Worm (Caenorhabditis elegans) whole organism, mixed stage, embryonic: ENCODE measurements around the gene sre-8.

Experiments used
- M03D4.4 ChIP-seq: sonication (generic microtip); optimal IDR thresholded peaks from 2 replicates; lab custom pipeline; 2017; ENCODE audit warnings: mild to moderate bottlenecking, missing genetic modification characterization, missing compliant biosample characterization
- bed-3 ChIP-seq: fragments of 200-800 bp; sonication (Bioruptor generic); optimal IDR thresholded peaks from 3 replicates; lab custom pipeline; 2018; ENCODE audit warnings: mild to moderate bottlenecking, missing genetic modification characterization, moderate library complexity, missing compliant biosample characterization
- blmp-1 ChIP-seq: fragments of 150-350 bp; optimal IDR thresholded peaks from 2 replicates; lab custom pipeline; 2014; ENCODE audit warnings: missing biosample characterization, missing genetic modification characterization
- ceh-39 ChIP-seq: fragments of 150-350 bp; optimal IDR thresholded peaks from 2 replicates; lab custom pipeline; 2014; ENCODE audit warnings: missing biosample characterization, missing genetic modification characterization
- ceh-83 ChIP-seq: fragments of 200-800 bp; sonication (Bioruptor generic); optimal IDR thresholded peaks from 2 replicates; lab custom pipeline; 2018; ENCODE audit warnings: mild to moderate bottlenecking, missing genetic modification characterization, missing compliant biosample characterization
- ces-1 ChIP-seq: fragments of 150-350 bp; optimal IDR thresholded peaks from 2 replicates; lab custom pipeline; 2014; ENCODE audit warnings: missing biosample characterization, missing genetic modification reagents, missing genetic modification characterization
- cnd-1 ChIP-seq: fragments of 200-800 bp; sonication (Bioruptor generic); optimal IDR thresholded peaks from 2 replicates; lab custom pipeline; 2018; ENCODE audit warnings: mild to moderate bottlenecking, missing genetic modification characterization, missing compliant biosample characterization
- drap-1 ChIP-seq: fragments of 200-800 bp; sonication (Bioruptor generic); optimal IDR thresholded peaks from 3 replicates; lab custom pipeline; 2018; ENCODE audit warnings: mild to moderate bottlenecking, missing genetic modification characterization, missing compliant biosample characterization
- elt-1 ChIP-seq: sonication (generic microtip); optimal IDR thresholded peaks from 2 replicates; lab custom pipeline; 2017; ENCODE audit warnings: missing genetic modification characterization, mild to moderate bottlenecking, missing compliant biosample characterization, antibody characterized with exemption, moderate library complexity, borderline replicate concordance; ENCODE audit not compliant: insufficient read depth
- flh-1 ChIP-seq: fragments of 200-800 bp; sonication (Bioruptor generic); optimal IDR thresholded peaks from 2 replicates; lab custom pipeline; 2018; ENCODE audit warnings: mild to moderate bottlenecking, missing genetic modification characterization, moderate library complexity, missing compliant biosample characterization
- ham-2 ChIP-seq: fragments of 200-800 bp; sonication (Bioruptor generic); optimal IDR thresholded peaks from 2 replicates; lab custom pipeline; 2018; ENCODE audit warnings: mild to moderate bottlenecking, missing genetic modification characterization, missing compliant biosample characterization
- hlh-1 ChIP-seq: fragments of 150-350 bp; optimal IDR thresholded peaks from 2 replicates; lab custom pipeline; 2014; ENCODE audit warnings: missing biosample characterization, missing genetic modification reagents, missing genetic modification characterization
- lin-13 ChIP-seq: fragments of 150-350 bp; optimal IDR thresholded peaks from 2 replicates; lab custom pipeline; 2014; ENCODE audit warnings: missing biosample characterization, missing genetic modification characterization
- lin-32 ChIP-seq: fragments of 200-800 bp; sonication (Bioruptor generic); optimal IDR thresholded peaks from 2 replicates; lab custom pipeline; 2018; ENCODE audit warnings: mild to moderate bottlenecking, missing genetic modification characterization, missing compliant biosample characterization
- lsy-2 ChIP-seq: fragments of 150-350 bp; optimal IDR thresholded peaks from 2 replicates; lab custom pipeline; 2014; ENCODE audit warnings: missing biosample characterization, missing genetic modification characterization
- mab-5 ChIP-seq: fragments of 150-350 bp; optimal IDR thresholded peaks from 2 replicates; lab custom pipeline; 2014; ENCODE audit warnings: missing biosample characterization, missing genetic modification characterization
- mep-1 ChIP-seq: fragments of 150-350 bp; optimal IDR thresholded peaks from 2 replicates; lab custom pipeline; 2017; ENCODE audit warnings: missing biosample characterization, missing genetic modification reagents, missing genetic modification characterization, inconsistent platforms
- mls-2 ChIP-seq: sonication (generic microtip); optimal IDR thresholded peaks from 2 replicates; lab custom pipeline; 2016; ENCODE audit warnings: mild to moderate bottlenecking, missing genetic modification characterization, moderate library complexity, missing compliant biosample characterization
- nhr-12 ChIP-seq: fragments of 150-350 bp; optimal IDR thresholded peaks from 2 replicates; lab custom pipeline; 2014; ENCODE audit warnings: missing biosample characterization, missing genetic modification characterization
- nhr-2 ChIP-seq: fragments of 150-350 bp; optimal IDR thresholded peaks from 2 replicates; lab custom pipeline; 2014; ENCODE audit warnings: missing biosample characterization, missing genetic modification characterization
- nhr-237 ChIP-seq: fragments of 150-350 bp; optimal IDR thresholded peaks from 2 replicates; lab custom pipeline; 2014; ENCODE audit warnings: missing biosample characterization, missing genetic modification characterization
- nhr-28 ChIP-seq: fragments of 150-350 bp; optimal IDR thresholded peaks from 2 replicates; lab custom pipeline; 2014; ENCODE audit warnings: missing biosample characterization, missing genetic modification characterization
- nhr-76 ChIP-seq: sonication (generic microtip); optimal IDR thresholded peaks from 2 replicates; lab custom pipeline; 2017; ENCODE audit warnings: missing biosample characterization, missing genetic modification characterization
- pha-4 ChIP-seq: fragments of 150-350 bp; optimal IDR thresholded peaks from 2 replicates; lab custom pipeline; 2018; ENCODE audit warnings: missing biosample characterization, missing genetic modification reagents, missing genetic modification characterization
- sem-2 ChIP-seq: fragments of 200-800 bp; sonication (Bioruptor generic); optimal IDR thresholded peaks from 2 replicates; lab custom pipeline; 2018; ENCODE audit warnings: mild to moderate bottlenecking, missing genetic modification characterization, missing compliant biosample characterization
- snpc-4 ChIP-seq: fragments of 150-350 bp; optimal IDR thresholded peaks from 2 replicates; lab custom pipeline; 2014; ENCODE audit warnings: missing biosample characterization, missing genetic modification characterization
- sptf-1 ChIP-seq: sonication (generic microtip); optimal IDR thresholded peaks from 2 replicates; lab custom pipeline; 2017; ENCODE audit warnings: mild to moderate bottlenecking, missing genetic modification characterization, moderate library complexity, missing compliant biosample characterization
- tbx-8 ChIP-seq: fragments of 200-800 bp; sonication (Bioruptor generic); optimal IDR thresholded peaks from 2 replicates; lab custom pipeline; 2018; ENCODE audit warnings: mild to moderate bottlenecking, missing genetic modification characterization, moderate library complexity, missing compliant biosample characterization
- unc-120 ChIP-seq: sonication (generic microtip); optimal IDR thresholded peaks from 2 replicates; lab custom pipeline; 2017; ENCODE audit warnings: missing genetic modification characterization, missing compliant biosample characterization; ENCODE audit not compliant: poor library complexity, severe bottlenecking
- unc-39 ChIP-seq: fragments of 150-350 bp; optimal IDR thresholded peaks from 2 replicates; lab custom pipeline; 2014; ENCODE audit warnings: missing biosample characterization, missing genetic modification characterization
- unc-62 ChIP-seq: fragments of 150-350 bp; optimal IDR thresholded peaks from 2 replicates; lab custom pipeline; 2014; ENCODE audit warnings: missing biosample characterization, missing genetic modification reagents, missing genetic modification characterization
- zip-8 ChIP-seq: fragments of 150-350 bp; optimal IDR thresholded peaks from 2 replicates; lab custom pipeline; 2014; ENCODE audit warnings: missing biosample characterization, missing genetic modification characterization
- ztf-11 ChIP-seq: fragments of 150-350 bp; optimal IDR thresholded peaks from 2 replicates; lab custom pipeline; 2014; ENCODE audit warnings: missing biosample characterization, missing genetic modification characterization

The sre-8 gene

DNA sequence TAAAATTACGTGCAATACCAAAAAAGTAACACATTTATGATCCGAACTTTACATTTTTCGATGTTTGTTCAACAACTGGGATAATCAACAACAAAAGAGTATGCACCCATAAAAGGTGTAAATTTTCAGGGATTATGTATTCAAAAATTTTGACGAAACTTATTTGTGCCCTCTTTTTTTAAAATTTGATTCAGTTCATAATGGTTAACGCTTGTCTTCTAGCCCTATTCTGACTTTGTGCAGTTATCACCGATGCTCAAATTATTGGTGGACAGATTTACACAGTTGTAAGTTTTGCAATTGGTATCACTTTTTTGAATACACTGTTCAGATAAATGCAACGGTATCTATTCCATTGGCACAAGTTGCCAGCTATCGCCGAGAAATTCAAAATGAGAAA is 8.3 kb upstream of the sre-8 start, which contains the start of gene K02E11.6:
Gene K02E11.6 (plus strand): TSS at position 149 of the 400 bp plus-strand sequence.
- TF ChIP-seq nhr-12 (tag; lab: Kevin White, UChicago) (no peak), mep-1 (tag; lab: Kevin White, UChicago) (no peak), lsy-2 (tag; lab: Kevin White, UChicago) (no peak), nhr-2 (tag; lab: Kevin White, UChicago) (no peak), tbx-8 (GFP tag; lab: Kevin White, UChicago) (no peak), lin-32 (no peak), zip-8 (no peak), nhr-237 (tag; lab: Kevin White, UChicago) (no peak), snpc-4 (tag; lab: Kevin White, UChicago) (no peak), sem-2 (GFP tag; lab: Kevin White, UChicago) (no peak), unc-120 (tag; lab: Kevin White, UChicago) (no peak), hlh-1 (no peak), elt-1 (tag; lab: Kevin White, UChicago) (no peak), ztf-11 (tag; lab: Kevin White, UChicago) (no peak), sptf-1 (tag; lab: Kevin White, UChicago) (no peak), unc-62 (GFP tag; lab: Kevin White, UChicago) (no peak), nhr-28 (tag; lab: Kevin White, UChicago) (no peak)

ce11 chrV:14252025-14252424 is 4.9 kb upstream of the sre-8 start, which contains the start of gene K02E11.5:
Gene K02E11.5 (plus strand): TSS chrV:14252325.
- TF ChIP-seq drap-1 (GFP tag; lab: Kevin White, UChicago), result no peak
- no peak for TF ChIP-seq cnd-1 (tag; lab: Kevin White, UChicago)
- TF ChIP-seq pha-4 (tag; lab: Kevin White, UChicago), result no peak
- TF ChIP-seq lsy-2 (tag; lab: Kevin White, UChicago), result no peak
- TF ChIP-seq lin-13 (tag; lab: Kevin White, UChicago), result no peak
- no peak for TF ChIP-seq mls-2 (tag; lab: Kevin White, UChicago)
- no peak for TF ChIP-seq M03D4.4 (tag; lab: Kevin White, UChicago)
- TF ChIP-seq sem-2 (GFP tag; lab: Kevin White, UChicago), result no peak
- no peak for TF ChIP-seq snpc-4 (tag; lab: Kevin White, UChicago)
- no peak for TF ChIP-seq mab-5 (tag; lab: Kevin White, UChicago)
- TF ChIP-seq ces-1 (GFP tag; lab: Kevin White, UChicago), result no peak
- no peak for TF ChIP-seq nhr-28 (tag; lab: Kevin White, UChicago)
- TF ChIP-seq nhr-237 (tag; lab: Kevin White, UChicago), result no peak
- TF ChIP-seq nhr-76 (tag; lab: Kevin White, UChicago), result no peak
- no peak for TF ChIP-seq hlh-1
- no peak for TF ChIP-seq sptf-1 (tag; lab: Kevin White, UChicago)
- TF ChIP-seq lin-32, result no peak

DNA sequence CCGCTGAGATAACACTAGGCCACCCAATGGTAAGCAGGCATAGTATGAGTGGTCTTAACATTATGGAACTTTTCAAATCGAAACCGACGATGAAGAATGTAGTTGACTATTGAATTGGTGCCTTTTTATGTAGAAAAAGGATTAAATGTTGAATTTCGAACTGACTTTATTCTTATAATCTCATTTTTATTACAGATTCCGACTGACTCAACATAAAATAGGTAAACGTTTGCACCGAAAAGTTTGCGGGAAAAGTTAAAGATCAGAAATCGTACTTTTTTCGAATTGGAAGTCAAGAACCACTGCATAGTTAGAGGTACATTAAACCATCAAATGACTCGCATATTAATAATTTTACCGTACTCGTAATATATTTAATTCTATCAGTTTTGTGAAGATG is 2.7 kb upstream of the sre-8 start, which contains the start of gene K02E11.7:
Gene K02E11.7 (minus strand): TSS at position 101 of the 400 bp plus-strand sequence.
- no peak for TF ChIP-seq ceh-83 (GFP tag; lab: Kevin White, UChicago)
- TF ChIP-seq ceh-39, result no peak
- TF ChIP-seq zip-8, result no peak
- TF ChIP-seq ztf-11 (tag; lab: Kevin White, UChicago), result no peak
- no peak for TF ChIP-seq blmp-1 (tag; lab: Kevin White, UChicago)
- no peak for TF ChIP-seq hlh-1
- TF ChIP-seq bed-3 (GFP tag; lab: Kevin White, UChicago), result no peak
- no peak for TF ChIP-seq lin-32
- no peak for TF ChIP-seq unc-120 (tag; lab: Kevin White, UChicago)

DNA sequence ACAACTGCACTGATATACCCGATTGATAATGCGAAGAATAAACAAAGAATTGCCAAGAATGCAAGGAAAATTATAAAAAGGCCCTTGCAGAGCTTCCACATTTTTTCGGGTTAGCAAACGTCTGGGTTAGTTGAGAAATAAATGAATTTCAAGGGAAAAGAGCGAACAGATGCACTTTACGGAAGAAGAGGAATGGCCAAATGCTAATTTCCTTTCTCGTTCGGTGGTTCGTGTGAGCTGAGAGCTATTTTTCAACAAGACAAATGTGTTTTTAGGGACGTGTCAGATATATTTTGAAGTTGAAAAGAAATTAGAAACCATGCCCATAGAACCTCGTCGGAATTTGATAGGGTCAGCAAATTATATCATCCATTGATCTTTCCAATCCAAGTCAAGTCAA is 3.9 kb downstream of the sre-8 start, which contains the start of gene F40G12.2:
Gene F40G12.2 (minus strand): TSS at position 101 of the 400 bp plus-strand sequence.
- TF ChIP-seq hlh-1 (no peak), flh-1 (no peak), sptf-1 (tag; lab: Kevin White, UChicago) (no peak), nhr-28 (tag; lab: Kevin White, UChicago) (no peak), unc-120 (tag; lab: Kevin White, UChicago) (no peak), blmp-1 (tag; lab: Kevin White, UChicago) (no peak), ham-2 (GFP tag; lab: Kevin White, UChicago) (no peak), unc-39 (tag; lab: Kevin White, UChicago) (no peak), elt-1 (tag; lab: Kevin White, UChicago) (no peak)
- TF ChIP-seq, all 35 proteins: peak for 0
